Worm (Caenorhabditis elegans): ENCODE data around the gene F44E2.7.

F44E2.7 gene

DNA sequence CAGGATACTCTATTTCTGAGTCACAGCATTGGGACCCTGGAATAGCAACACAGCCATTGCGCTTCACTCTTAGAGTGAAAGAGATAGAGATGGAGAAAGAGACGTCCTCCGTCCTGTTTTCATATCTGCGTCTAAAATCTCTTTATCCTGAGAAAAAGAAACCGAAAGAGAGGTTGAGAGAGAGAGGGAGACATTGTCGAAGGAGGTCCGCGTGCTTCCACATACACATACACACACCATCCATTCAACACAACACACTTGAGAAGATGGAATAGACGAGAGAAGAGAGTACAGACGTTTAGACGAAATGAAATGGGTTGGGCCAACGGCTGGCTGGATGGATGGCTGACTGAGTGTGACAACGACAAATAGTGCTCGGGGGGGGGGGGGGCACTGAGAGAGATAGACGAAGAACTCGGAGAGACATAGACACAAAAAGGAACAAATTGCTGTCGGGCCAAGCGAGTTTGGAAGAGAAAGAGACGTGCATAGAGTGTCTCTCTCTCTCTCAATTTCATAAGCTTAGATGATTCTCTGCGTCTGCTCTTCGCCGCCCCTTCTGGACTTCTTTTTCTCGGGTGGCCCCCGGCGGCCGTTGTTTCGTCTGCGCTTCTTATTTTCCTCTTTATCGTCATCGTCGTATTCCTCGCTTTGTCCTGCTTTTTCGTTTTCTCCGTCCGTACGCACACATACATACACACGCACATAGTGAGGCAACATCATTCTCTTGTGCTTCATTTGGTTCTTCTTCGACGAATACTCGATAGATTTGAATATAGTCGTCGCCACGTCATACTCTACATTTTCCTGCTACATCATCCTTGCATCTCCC lies 48.1 kb downstream of the F44E2.7 start, which contains the start of gene F54F2.6 (continued):
- TF ChIP-seq odd-2 (tag; optimal IDR thresholded peaks at IDR 0.05): no peak
- TF ChIP-seq fkh-10 (GFP tag; optimal IDR thresholded peaks at IDR 0.05): no peak
- TF ChIP-seq ceh-48 (tag; optimal IDR thresholded peaks at IDR 0.05): peak; percentile 0
- no peak for TF ChIP-seq npax-4 (tag; optimal IDR thresholded peaks at IDR 0.05)
- peak; percentile 81 for TF ChIP-seq ref-2 (tag; optimal IDR thresholded peaks at IDR 0.05)
- no peak for TF ChIP-seq fkh-6 (tag; optimal IDR thresholded peaks at IDR 0.05)
- no peak for TF ChIP-seq lin-11 (tag; optimal IDR thresholded peaks at IDR 0.05)
- TF ChIP-seq nhr-232 (tag; optimal IDR thresholded peaks at IDR 0.05): no peak
- TF ChIP-seq ceh-2 (tag; optimal IDR thresholded peaks at IDR 0.05): peak; percentile 57
- TF ChIP-seq dve-1 (tag; optimal IDR thresholded peaks at IDR 0.05): no peak
- TF ChIP-seq dmd-4 (tag; optimal IDR thresholded peaks at IDR 0.05; ENCODE audit: borderline replicate concordance): no peak
- TF ChIP-seq lim-6 (tag; optimal IDR thresholded peaks at IDR 0.05): no peak
- TF ChIP-seq pag-3 (tag; optimal IDR thresholded peaks at IDR 0.05; ENCODE audit: borderline replicate concordance): no peak
- TF ChIP-seq zip-5 (tag; optimal IDR thresholded peaks at IDR 0.05): peak; percentile 14
- TF ChIP-seq hlh-8 (tag; optimal IDR thresholded peaks at IDR 0.05): peak; percentile 60
- TF ChIP-seq ceh-31 (tag; optimal IDR thresholded peaks at IDR 0.05): peak; percentile 91
- TF ChIP-seq pqm-1 (tag; optimal IDR thresholded peaks at IDR 0.05): peak; percentile 53
- TF ChIP-seq Y22D7AL.16 (tag; optimal IDR thresholded peaks at IDR 0.05): no peak
- peak; percentile 50 for TF ChIP-seq fax-1 (tag; optimal IDR thresholded peaks at IDR 0.05)
- 0 out of 2 replicates have a peak, but pooled peaks have one; percentile 24 for TF ChIP-seq unc-3 (GFP tag; conservative IDR thresholded peaks at IDR 0.05)
- TF ChIP-seq unc-3 (tag; optimal IDR thresholded peaks at IDR 0.05): peak; percentile 42
- no peak for TF ChIP-seq ttx-3 (tag; optimal IDR thresholded peaks at IDR 0.05)
- no peak for TF ChIP-seq che-1 (tag; optimal IDR thresholded peaks at IDR 0.05)
- no peak for TF ChIP-seq C08G9.2 (tag; optimal IDR thresholded peaks at IDR 0.05)
- TF ChIP-seq pha-4 (tag; optimal IDR thresholded peaks at IDR 0.05): no peak
- TF ChIP-seq rnt-1 (tag; optimal IDR thresholded peaks at IDR 0.05): peak; percentile 60
- TF ChIP-seq hlh-30 (tag; optimal IDR thresholded peaks at IDR 0.05; ENCODE audit: insufficient read depth): peak; percentile 88
- TF ChIP-seq mec-3 (tag; optimal IDR thresholded peaks at IDR 0.05; ENCODE audit: borderline replicate concordance): peak; percentile 27
- peak; percentile 84 for TF ChIP-seq ceh-14 (tag; optimal IDR thresholded peaks at IDR 0.05)
- no peak for TF ChIP-seq hlh-13 (GFP tag; optimal IDR thresholded peaks at IDR 0.05)
- TF ChIP-seq nhr-11 (tag; optimal IDR thresholded peaks at IDR 0.05): no peak
- TF ChIP-seq F13H6.1 (tag; optimal IDR thresholded peaks at IDR 0.05): peak; percentile 45
- peak; percentile 88 for TF ChIP-seq ceh-34 (tag; optimal IDR thresholded peaks at IDR 0.05)
- no peak for TF ChIP-seq ahr-1 (tag; optimal IDR thresholded peaks at IDR 0.05)
- peak; percentile 41 for TF ChIP-seq ztf-16 (tag; optimal IDR thresholded peaks at IDR 0.05)
- TF ChIP-seq sox-4 (tag; optimal IDR thresholded peaks at IDR 0.05): no peak
- TF ChIP-seq C38D4.7 (GFP tag; optimal IDR thresholded peaks at IDR 0.05): no peak
- TF ChIP-seq K09A11.1 (tag; optimal IDR thresholded peaks at IDR 0.05; ENCODE audit: insufficient read depth): peak; percentile 47

DNA sequence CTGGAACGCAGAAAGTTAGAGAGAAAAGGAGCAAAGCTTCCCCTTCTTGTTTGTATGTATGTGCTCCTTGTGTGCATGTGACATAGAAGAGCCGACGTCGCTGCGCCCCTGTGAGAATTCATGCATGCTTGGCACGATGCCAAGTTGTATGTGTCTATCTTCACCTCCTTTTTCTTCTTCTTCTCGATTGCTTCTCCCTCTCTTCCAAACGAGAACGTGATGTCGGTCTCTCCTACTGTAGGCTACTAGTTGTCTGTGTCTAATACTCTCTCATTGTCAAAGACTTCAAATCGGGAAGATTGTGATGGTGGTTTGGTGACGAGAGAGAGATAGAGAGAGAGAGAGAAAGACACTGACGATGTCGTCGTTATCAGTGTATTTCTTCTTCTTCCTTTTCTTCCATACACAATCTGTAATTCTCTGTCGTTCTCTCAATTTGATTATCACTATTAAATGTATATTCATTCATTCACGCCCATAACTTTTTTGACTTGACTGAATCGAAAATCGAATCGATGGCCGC lies 51.0 kb downstream of the F44E2.7 start:
- peak; percentile 19 for TF ChIP-seq hlh-30 (tag; optimal IDR thresholded peaks at IDR 0.05; ENCODE audit: insufficient read depth)
- TF ChIP-seq fax-1 (tag; optimal IDR thresholded peaks at IDR 0.05): no peak
- peak; percentile 20 for TF ChIP-seq unc-42 (tag; optimal IDR thresholded peaks at IDR 0.05)
- TF ChIP-seq ceh-2 (tag; optimal IDR thresholded peaks at IDR 0.05): no peak
- TF ChIP-seq sdc-2 (tag; optimal IDR thresholded peaks at IDR 0.05): no peak
- TF ChIP-seq dve-1 (tag; optimal IDR thresholded peaks at IDR 0.05): no peak
- no peak for TF ChIP-seq pax-1 (tag; optimal IDR thresholded peaks at IDR 0.05)
- no peak for TF ChIP-seq C08G9.2 (tag; optimal IDR thresholded peaks at IDR 0.05)
- TF ChIP-seq pag-3 (tag; optimal IDR thresholded peaks at IDR 0.05; ENCODE audit: borderline replicate concordance): no peak
- no peak for TF ChIP-seq sox-2 (GFP tag; IDR thresholded peaks at IDR 0.05)
- TF ChIP-seq lim-6 (tag; optimal IDR thresholded peaks at IDR 0.05): no peak
- no peak for TF ChIP-seq nhr-232 (tag; optimal IDR thresholded peaks at IDR 0.05)
- no peak for TF ChIP-seq unc-86 (tag; optimal IDR thresholded peaks at IDR 0.05)
- TF ChIP-seq pqm-1 (tag; optimal IDR thresholded peaks at IDR 0.05): no peak
- TF ChIP-seq C38D4.7 (GFP tag; optimal IDR thresholded peaks at IDR 0.05): no peak
- no peak for TF ChIP-seq ceh-34 (tag; optimal IDR thresholded peaks at IDR 0.05)
- TF ChIP-seq fkh-6 (tag; optimal IDR thresholded peaks at IDR 0.05): no peak
- peak; percentile 33 for TF ChIP-seq ceh-18 (tag; optimal IDR thresholded peaks at IDR 0.05)
- no peak for TF ChIP-seq tbx-7 (tag; optimal IDR thresholded peaks at IDR 0.05)
- TF ChIP-seq unc-55 (GFP tag; optimal IDR thresholded peaks at IDR 0.05): peak; percentile 60
- TF ChIP-seq ceh-31 (tag; optimal IDR thresholded peaks at IDR 0.05): peak; percentile 50
- TF ChIP-seq ttx-3 (tag; optimal IDR thresholded peaks at IDR 0.05): no peak
- TF ChIP-seq F13H6.1 (tag; optimal IDR thresholded peaks at IDR 0.05): no peak
- no peak for TF ChIP-seq pros-1 (tag; optimal IDR thresholded peaks at IDR 0.05)
- TF ChIP-seq ceh-45 (GFP tag; IDR thresholded peaks at IDR 0.05): no peak
- no peak for TF ChIP-seq pha-4 (tag; optimal IDR thresholded peaks at IDR 0.05)
